Fruit fly (Drosophila melanogaster): ENCODE results near the gene ScsbetaG.

Gene ScsbetaG

DNA sequence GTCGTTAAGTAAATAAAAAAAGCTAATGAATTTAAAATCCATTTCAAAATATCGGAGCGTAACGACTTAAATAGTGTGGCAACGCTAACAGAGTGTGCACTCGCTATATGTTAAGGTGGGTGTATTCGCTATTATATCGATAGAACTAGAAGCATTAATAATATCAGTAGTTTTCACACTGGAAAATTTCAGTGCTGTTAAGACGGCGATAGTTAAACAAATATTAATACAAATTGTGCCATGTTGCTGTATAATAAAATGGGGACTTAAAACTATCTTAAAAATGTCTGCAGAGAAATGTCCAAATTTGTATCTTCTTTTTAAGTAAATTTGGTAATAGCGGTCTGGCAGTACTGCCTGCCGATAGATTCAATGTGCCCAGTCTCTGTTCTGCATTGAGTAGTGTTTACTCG lies 19.8 kb upstream of the ScsbetaG start (continued):
- TF ChIP-seq pita (GFP tag; optimal IDR thresholded peaks at IDR 0.05) (peak; percentile 75), Mes4 (GFP tag; optimal IDR thresholded peaks at IDR 0.05) (peak; percentile 55), fd64A (GFP tag; optimal IDR thresholded peaks at IDR 0.05) (peak; percentile 25), slp2 (GFP tag; optimal IDR thresholded peaks at IDR 0.05) (peak; percentile 79), B-H2 (GFP tag; optimal IDR thresholded peaks at IDR 0.05) (no peak), CG9817 (tag; optimal IDR thresholded peaks at IDR 0.05) (peak; percentile 94), tx (GFP tag; optimal IDR thresholded peaks at IDR 0.05) (peak; percentile 91), br (optimal IDR thresholded peaks at IDR 0.05) (no peak), CG32767 (GFP tag; IDR thresholded peaks at IDR 0.05) (0 out of 2 replicates have a peak, but pooled peaks have one; percentile 32), ems (GFP tag; optimal IDR thresholded peaks at IDR 0.05) (peak; percentile 88), CG1529 (GFP tag; optimal IDR thresholded peaks at IDR 0.05) (peak; percentile 21), dimm (GFP tag; IDR thresholded peaks at IDR 0.05) (peak; percentile 81), CG30020 (tag; optimal IDR thresholded peaks at IDR 0.05) (no peak), bcd (GFP tag; optimal IDR thresholded peaks at IDR 0.05) (peak; percentile 82), Spps (tag; optimal IDR thresholded peaks at IDR 0.05) (peak; percentile 63), bab2 (GFP tag; optimal IDR thresholded peaks at IDR 0.05) (peak; percentile 90), CG15601 (tag; optimal IDR thresholded peaks at IDR 0.05) (no peak), lov (optimal IDR thresholded peaks at IDR 0.05) (no peak), lov (GFP tag; IDR thresholded peaks at IDR 0.05) (peak; percentile 70; the same call in 2 of the 3 replicates), sug (tag; optimal IDR thresholded peaks at IDR 0.05) (no peak), CG8388 (GFP tag; optimal IDR thresholded peaks at IDR 0.05) (no peak), CG3407 (GFP tag; optimal IDR thresholded peaks at IDR 0.05) (no peak), CG3995 (GFP tag; optimal IDR thresholded peaks at IDR 0.05) (peak; percentile 70), cg (GFP tag; optimal IDR thresholded peaks at IDR 0.05) (no peak), row (GFP tag; IDR thresholded peaks at IDR 0.05) (peak; percentile 95), Dbx (GFP tag; IDR thresholded peaks at IDR 0.05) (peak; percentile 91), org-1 (GFP tag; optimal IDR thresholded peaks at IDR 0.05) (peak; percentile 38), Stat92E (GFP tag; optimal IDR thresholded peaks at IDR 0.05) (peak in 1 of 3 experiments; percentile 20), CG7745 (tag; optimal IDR thresholded peaks at IDR 0.05) (no peak), CG4328 (GFP tag; optimal IDR thresholded peaks at IDR 0.05) (peak; percentile 67), ac (GFP tag; optimal IDR thresholded peaks at IDR 0.05) (no peak), maf-S (GFP tag; optimal IDR thresholded peaks at IDR 0.05) (peak; percentile 79), H2.0 (GFP tag; IDR thresholded peaks at IDR 0.05) (peak; percentile 90), NfI (GFP tag; optimal IDR thresholded peaks at IDR 0.05) (peak; percentile 86), zfh2 (GFP tag; optimal IDR thresholded peaks at IDR 0.05) (peak; percentile 93), gcm (GFP tag; optimal IDR thresholded peaks at IDR 0.05) (no peak), CG10209 (GFP tag; optimal IDR thresholded peaks at IDR 0.05) (peak; percentile 81), Bteb2 (GFP tag; optimal IDR thresholded peaks at IDR 0.05) (peak; percentile 67), jigr1 (GFP tag; IDR thresholded peaks at IDR 0.05) (peak; percentile 86; the same call in 2 of the 3 replicates), ewg (GFP tag; optimal IDR thresholded peaks at IDR 0.05) (no peak), Pdp1 (GFP tag; optimal IDR thresholded peaks at IDR 0.05) (peak in 1 of 2 experiments; percentile 91), Hr39 (optimal IDR thresholded peaks at IDR 0.05) (no peak), MESR4 (GFP tag; optimal IDR thresholded peaks at IDR 0.05) (no peak), Hr78 (GFP tag; optimal IDR thresholded peaks at IDR 0.05) (no peak), Xbp1 (GFP tag; optimal IDR thresholded peaks at IDR 0.05) (peak; percentile 89), CG11723 (GFP tag; optimal IDR thresholded peaks at IDR 0.05) (no peak), CG11456 (GFP tag; IDR thresholded peaks at IDR 0.05) (peak; percentile 94), CG9215 (GFP tag; IDR thresholded peaks at IDR 0.05) (peak; percentile 90), GATAe (GFP tag; conservative IDR thresholded peaks at IDR 0.05) (peak; percentile 55; the same call in 1 of the 2 replicates), Sox102F (GFP tag; optimal IDR thresholded peaks at IDR 0.05) (peak; percentile 84), pho (GFP tag; optimal IDR thresholded peaks at IDR 0.05) (peak; percentile 93)

All from whole organism, embryonic.